1 fruit fly cellular context compared by ENCODE assay signal in the genomic region with DNA sequence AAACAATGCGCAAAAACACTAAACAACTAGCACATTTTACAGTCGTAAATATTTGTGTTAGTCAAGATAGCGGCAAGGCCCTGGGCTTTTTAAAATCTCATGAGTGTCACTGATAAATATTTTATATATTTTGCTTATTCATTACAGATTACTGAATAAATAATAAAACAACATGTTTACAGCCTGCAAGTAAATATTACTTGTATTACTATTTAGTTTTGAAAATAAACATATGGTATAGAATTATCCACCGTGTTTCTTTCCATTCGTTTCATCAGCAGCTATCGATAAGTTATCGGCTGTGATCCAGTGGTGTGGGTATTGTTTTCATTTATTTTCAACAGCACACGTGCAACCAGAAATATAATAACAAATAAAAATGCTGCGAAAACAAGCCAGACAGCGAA.
TF ChIP-seq lines count a peak whose summit lies in the region.

A gene (minus strand): TSS at position 50 of the 407 bp plus-strand sequence.
A gene (plus strand): TSS at position 320 of the 407 bp plus-strand sequence.

TF ChIP-seq in whole organism, embryonic, 481 proteins besides CTCF, POLR2A, EP300 and RAD21 (continued from another document and continues in another):
- no peak for TF ChIP-seq tap (tag; optimal IDR thresholded peaks at IDR 0.05; lab: Kevin White, UChicago)
- TF ChIP-seq bbx (GFP tag; IDR thresholded peaks at IDR 0.05; lab: Robert Waterston, UW; ENCODE audit: partially characterized antibody), result peak; percentile 33; the same call in 1 of the 2 replicates
- TF ChIP-seq Sox100B (GFP tag; optimal IDR thresholded peaks at IDR 0.05; lab: Kevin White, UChicago), result no peak
- TF ChIP-seq Opbp (GFP tag; IDR thresholded peaks at IDR 0.05; lab: Robert Waterston, UW; ENCODE audit: partially characterized antibody), result peak; percentile 47; the same call in 1 of the 3 replicates
- TF ChIP-seq BtbVII (GFP tag; optimal IDR thresholded peaks at IDR 0.05; lab: Kevin White, UChicago), result no peak
- TF ChIP-seq Stat92E (GFP tag; optimal IDR thresholded peaks at IDR 0.05; lab: Kevin White, UChicago), result peak in 1 of 3 experiments; percentile 9
- TF ChIP-seq unpg (GFP tag; optimal IDR thresholded peaks at IDR 0.05; lab: Kevin White, UChicago), result peak; percentile 29
- no peak for TF ChIP-seq ttk (GFP tag; IDR thresholded peaks at IDR 0.05; lab: Robert Waterston, UW)
- no peak for TF ChIP-seq CG10147 (GFP tag; optimal IDR thresholded peaks at IDR 0.05; lab: Kevin White, UChicago)
- TF ChIP-seq CG32767 (GFP tag; IDR thresholded peaks at IDR 0.05; lab: Robert Waterston, UW), result no peak
- no peak for TF ChIP-seq salm (tag; optimal IDR thresholded peaks at IDR 0.05; lab: Kevin White, UChicago)
- TF ChIP-seq ssp (GFP tag; IDR thresholded peaks at IDR 0.05; lab: Robert Waterston, UW), result no peak
- no peak for TF ChIP-seq CG10565 (GFP tag; optimal IDR thresholded peaks at IDR 0.05; lab: Kevin White, UChicago)
- no peak for TF ChIP-seq Six4 (GFP tag; optimal IDR thresholded peaks at IDR 0.05; lab: Kevin White, UChicago)
- peak; percentile 67 for TF ChIP-seq HLH4C (GFP tag; IDR thresholded peaks at IDR 0.05; lab: Robert Waterston, UW; ENCODE audit: partially characterized antibody)
- no peak for TF ChIP-seq Dip3 (GFP tag; optimal IDR thresholded peaks at IDR 0.05; lab: Kevin White, UChicago)
- no peak for TF ChIP-seq vfl (GFP tag; optimal IDR thresholded peaks at IDR 0.05; lab: Kevin White, UChicago)
- TF ChIP-seq CG30403 (GFP tag; optimal IDR thresholded peaks at IDR 0.05; lab: Kevin White, UChicago), result peak; percentile 29
- TF ChIP-seq H2.0 (GFP tag; IDR thresholded peaks at IDR 0.05; lab: Robert Waterston, UW), result no peak
- TF ChIP-seq CG2712 (tag; optimal IDR thresholded peaks at IDR 0.05; lab: Kevin White, UChicago), result peak; percentile 58
- TF ChIP-seq C15 (GFP tag; IDR thresholded peaks at IDR 0.05; lab: Robert Waterston, UW), result no peak
- TF ChIP-seq unc-4 (GFP tag; IDR thresholded peaks at IDR 0.05; lab: Robert Waterston, UW; ENCODE audit: partially characterized antibody), result peak; percentile 67
- TF ChIP-seq CG5953 (GFP tag; IDR thresholded peaks at IDR 0.05; lab: Robert Waterston, UW), result no peak
- peak; percentile 47 for TF ChIP-seq CG10267 (tag; optimal IDR thresholded peaks at IDR 0.05; lab: Kevin White, UChicago)
- peak; percentile 73; the same call in 3 of the 4 replicates for TF ChIP-seq Dll (GFP tag; IDR thresholded peaks at IDR 0.05; lab: Robert Waterston, UW; ENCODE audit: partially characterized antibody)
- no peak for TF ChIP-seq CHES-1-like (GFP tag; optimal IDR thresholded peaks at IDR 0.05; lab: Kevin White, UChicago)
- no peak for TF ChIP-seq B-H2 (GFP tag; optimal IDR thresholded peaks at IDR 0.05; lab: Kevin White, UChicago)
- no peak for TF ChIP-seq nau (GFP tag; optimal IDR thresholded peaks at IDR 0.05; lab: Kevin White, UChicago)
- no peak for TF ChIP-seq ewg (GFP tag; optimal IDR thresholded peaks at IDR 0.05; lab: Kevin White, UChicago)
- TF ChIP-seq NC2β (GFP tag; optimal IDR thresholded peaks at IDR 0.05; lab: Kevin White, UChicago), result no peak
- TF ChIP-seq CG13424 (tag; optimal IDR thresholded peaks at IDR 0.05; lab: Kevin White, UChicago), result peak; percentile 12
- no peak for TF ChIP-seq esg (GFP tag; conservative IDR thresholded peaks at IDR 0.05; lab: Robert Waterston, UW)
- TF ChIP-seq CG17912 (GFP tag; optimal IDR thresholded peaks at IDR 0.05; lab: Kevin White, UChicago), result no peak
- no peak for TF ChIP-seq disco-r (GFP tag; optimal IDR thresholded peaks at IDR 0.05; lab: Kevin White, UChicago)
- TF ChIP-seq Rfx (GFP tag; IDR thresholded peaks at IDR 0.05; lab: Robert Waterston, UW), result no peak
- TF ChIP-seq ham (GFP tag; IDR thresholded peaks at IDR 0.05; lab: Robert Waterston, UW), result no peak
- no peak for TF ChIP-seq en (GFP tag; optimal IDR thresholded peaks at IDR 0.05; lab: Kevin White, UChicago)
- TF ChIP-seq sug (tag; optimal IDR thresholded peaks at IDR 0.05; lab: Kevin White, UChicago), result no peak
- no peak for TF ChIP-seq Aef1 (GFP tag; IDR thresholded peaks at IDR 0.05; lab: Robert Waterston, UW)
- TF ChIP-seq lbe (GFP tag; optimal IDR thresholded peaks at IDR 0.05; lab: Kevin White, UChicago), result peak; percentile 59
- no peak for TF ChIP-seq NFAT (GFP tag; IDR thresholded peaks at IDR 0.05; lab: Robert Waterston, UW)
- peak; percentile 13 for TF ChIP-seq CG10979 (tag; optimal IDR thresholded peaks at IDR 0.05; lab: Kevin White, UChicago)
- no peak for TF ChIP-seq Hr3 (GFP tag; optimal IDR thresholded peaks at IDR 0.05; lab: Kevin White, UChicago)
- peak; percentile 45 for TF ChIP-seq twi (tag; optimal IDR thresholded peaks at IDR 0.05; lab: Kevin White, UChicago)
- TF ChIP-seq MESR4 (GFP tag; optimal IDR thresholded peaks at IDR 0.05; lab: Kevin White, UChicago), result peak; percentile 50
- TF ChIP-seq CG17186 (GFP tag; optimal IDR thresholded peaks at IDR 0.05; lab: Kevin White, UChicago), result peak; percentile 14
- peak; percentile 3 for TF ChIP-seq PHDP (tag; optimal IDR thresholded peaks at IDR 0.05; lab: Kevin White, UChicago)
- TF ChIP-seq dan (GFP tag; IDR thresholded peaks at IDR 0.05; lab: Robert Waterston, UW), result no peak
- TF ChIP-seq CG9437 (GFP tag; optimal IDR thresholded peaks at IDR 0.05; lab: Kevin White, UChicago), result peak; percentile 2
- TF ChIP-seq CG9817 (tag; optimal IDR thresholded peaks at IDR 0.05; lab: Kevin White, UChicago), result no peak
- TF ChIP-seq CG1832 (GFP tag; optimal IDR thresholded peaks at IDR 0.05; lab: Kevin White, UChicago), result no peak
- no peak for TF ChIP-seq Fer3 (tag; optimal IDR thresholded peaks at IDR 0.05; lab: Kevin White, UChicago)
- peak in 1 of 2 experiments; percentile 73 for TF ChIP-seq crp (GFP tag; optimal IDR thresholded peaks at IDR 0.05; lab: Kevin White, UChicago)
- TF ChIP-seq Asciz (GFP tag; optimal IDR thresholded peaks at IDR 0.05; lab: Kevin White, UChicago), result no peak
- TF ChIP-seq CG7987 (GFP tag; optimal IDR thresholded peaks at IDR 0.05; lab: Kevin White, UChicago), result no peak
- no peak for TF ChIP-seq danr (GFP tag; IDR thresholded peaks at IDR 0.05; lab: Robert Waterston, UW)
- peak; percentile 57 for TF ChIP-seq gem (tag; optimal IDR thresholded peaks at IDR 0.05; lab: Kevin White, UChicago)
- no peak for TF ChIP-seq CG7372 (GFP tag; IDR thresholded peaks at IDR 0.05; lab: Robert Waterston, UW)
- TF ChIP-seq lab (GFP tag; optimal IDR thresholded peaks at IDR 0.05; lab: Kevin White, UChicago), result no peak
- TF ChIP-seq phol (tag; optimal IDR thresholded peaks at IDR 0.05; lab: Kevin White, UChicago), result peak; percentile 10
- peak; percentile 26 for TF ChIP-seq CG12155 (GFP tag; optimal IDR thresholded peaks at IDR 0.05; lab: Kevin White, UChicago)
- TF ChIP-seq gro (GFP tag; optimal IDR thresholded peaks at IDR 0.05; lab: Kevin White, UChicago), result peak; percentile 40
- no peak for TF ChIP-seq crc (GFP tag; optimal IDR thresholded peaks at IDR 0.05; lab: Kevin White, UChicago)
- no peak for TF ChIP-seq CG2199 (GFP tag; IDR thresholded peaks at IDR 0.05; lab: Robert Waterston, UW)
- no peak for TF ChIP-seq emc (GFP tag; optimal IDR thresholded peaks at IDR 0.05; lab: Kevin White, UChicago)
- no peak for TF ChIP-seq ab (GFP tag; optimal IDR thresholded peaks at IDR 0.05; lab: Kevin White, UChicago)
- TF ChIP-seq Doc3 (GFP tag; IDR thresholded peaks at IDR 0.05; lab: Robert Waterston, UW; ENCODE audit: partially characterized antibody), result 0 out of 3 replicates have a peak, but pooled peaks have one; percentile 36
- TF ChIP-seq CG33213 (GFP tag; optimal IDR thresholded peaks at IDR 0.05; lab: Kevin White, UChicago), result no peak
- TF ChIP-seq CoRest (tag; optimal IDR thresholded peaks at IDR 0.05; lab: Kevin White, UChicago), result no peak
- peak in 1 of 2 experiments; percentile 6 for TF ChIP-seq dpn (GFP tag; optimal IDR thresholded peaks at IDR 0.05; lab: Kevin White, UChicago)
- TF ChIP-seq h (optimal IDR thresholded peaks at IDR 0.05; lab: Kevin White, UChicago), result no peak
- TF ChIP-seq sna (GFP tag; IDR thresholded peaks at IDR 0.05; lab: Robert Waterston, UW; ENCODE audit: partially characterized antibody), result no peak; the same call in 1 of the 2 replicates
- TF ChIP-seq zfh2 (GFP tag; optimal IDR thresholded peaks at IDR 0.05; lab: Kevin White, UChicago), result no peak
- no peak for TF ChIP-seq trh (GFP tag; optimal IDR thresholded peaks at IDR 0.05; lab: Kevin White, UChicago)
- no peak for TF ChIP-seq chn (GFP tag; optimal IDR thresholded peaks at IDR 0.05; lab: Kevin White, UChicago)
- no peak for TF ChIP-seq org-1 (GFP tag; optimal IDR thresholded peaks at IDR 0.05; lab: Kevin White, UChicago)
- no peak for TF ChIP-seq CG1529 (GFP tag; optimal IDR thresholded peaks at IDR 0.05; lab: Kevin White, UChicago)
- no peak for TF ChIP-seq CG4404 (GFP tag; IDR thresholded peaks at IDR 0.05; lab: Robert Waterston, UW)
- no peak for TF ChIP-seq Hr39 (optimal IDR thresholded peaks at IDR 0.05; lab: Kevin White, UChicago)
- TF ChIP-seq cad (GFP tag; optimal IDR thresholded peaks at IDR 0.05; lab: Kevin White, UChicago), result no peak
- peak; percentile 66 for TF ChIP-seq CG12391 (tag; optimal IDR thresholded peaks at IDR 0.05; lab: Kevin White, UChicago)
- peak; percentile 3 for TF ChIP-seq CG18262 (tag; optimal IDR thresholded peaks at IDR 0.05; lab: Kevin White, UChicago)
- TF ChIP-seq cwo (GFP tag; optimal IDR thresholded peaks at IDR 0.05; lab: Kevin White, UChicago), result peak; percentile 40
- TF ChIP-seq CG14441 (GFP tag; IDR thresholded peaks at IDR 0.05; lab: Robert Waterston, UW), result no peak
- TF ChIP-seq CG12104 (GFP tag; optimal IDR thresholded peaks at IDR 0.05; lab: Kevin White, UChicago), result no peak
- TF ChIP-seq CG13624 (GFP tag; optimal IDR thresholded peaks at IDR 0.05; lab: Kevin White, UChicago), result no peak
- no peak for TF ChIP-seq CG8388 (GFP tag; optimal IDR thresholded peaks at IDR 0.05; lab: Kevin White, UChicago)
- peak; percentile 42 for TF ChIP-seq CG15601 (tag; optimal IDR thresholded peaks at IDR 0.05; lab: Kevin White, UChicago)
- no peak for TF ChIP-seq CG15696 (tag; optimal IDR thresholded peaks at IDR 0.05; lab: Kevin White, UChicago)
- no peak for TF ChIP-seq tio (GFP tag; optimal IDR thresholded peaks at IDR 0.05; lab: Kevin White, UChicago)
- TF ChIP-seq CG6683 (GFP tag; optimal IDR thresholded peaks at IDR 0.05; lab: Kevin White, UChicago), result no peak
- TF ChIP-seq CG5180 (GFP tag; optimal IDR thresholded peaks at IDR 0.05; lab: Kevin White, UChicago), result no peak
- TF ChIP-seq Ada2b (GFP tag; IDR thresholded peaks at IDR 0.05; lab: Robert Waterston, UW), result no peak
- TF ChIP-seq CG17612 (GFP tag; IDR thresholded peaks at IDR 0.05; lab: Robert Waterston, UW), result no peak
- TF ChIP-seq Fer1 (GFP tag; optimal IDR thresholded peaks at IDR 0.05; lab: Kevin White, UChicago), result no peak
- TF ChIP-seq row (GFP tag; IDR thresholded peaks at IDR 0.05; lab: Robert Waterston, UW), result peak; percentile 59
- TF ChIP-seq CG10462 (GFP tag; optimal IDR thresholded peaks at IDR 0.05; lab: Kevin White, UChicago), result no peak
- TF ChIP-seq aop (GFP tag; IDR thresholded peaks at IDR 0.05; lab: Robert Waterston, UW), result no peak
- TF ChIP-seq stwl (tag; optimal IDR thresholded peaks at IDR 0.05; lab: Kevin White, UChicago), result peak; percentile 52
- no peak for TF ChIP-seq dmrt99B (tag; optimal IDR thresholded peaks at IDR 0.05; lab: Kevin White, UChicago)
- peak; percentile 51 for TF ChIP-seq nmo (GFP tag; optimal IDR thresholded peaks at IDR 0.05; lab: Kevin White, UChicago)
- TF ChIP-seq CG17829 (tag; optimal IDR thresholded peaks at IDR 0.05; lab: Kevin White, UChicago), result peak; percentile 69
- TF ChIP-seq CG14860 (GFP tag; IDR thresholded peaks at IDR 0.05; lab: Robert Waterston, UW; ENCODE audit: partially characterized antibody), result peak; percentile 45; the same call in 1 of the 3 replicates
- TF ChIP-seq CG13775 (GFP tag; optimal IDR thresholded peaks at IDR 0.05; lab: Kevin White, UChicago), result peak; percentile 18
- TF ChIP-seq CG31388 (GFP tag; optimal IDR thresholded peaks at IDR 0.05; lab: Kevin White, UChicago), result no peak
- peak; percentile 82 for TF ChIP-seq YL-1 (GFP tag; optimal IDR thresholded peaks at IDR 0.05; lab: Kevin White, UChicago)
- TF ChIP-seq CG10654 (GFP tag; optimal IDR thresholded peaks at IDR 0.05; lab: Kevin White, UChicago), result peak; percentile 2
- peak; percentile 36 for TF ChIP-seq CG3838 (GFP tag; optimal IDR thresholded peaks at IDR 0.05; lab: Kevin White, UChicago)
- TF ChIP-seq Pdp1 (GFP tag; optimal IDR thresholded peaks at IDR 0.05; lab: Kevin White, UChicago), result no peak
- no peak for TF ChIP-seq Optix (GFP tag; IDR thresholded peaks at IDR 0.05; lab: Robert Waterston, UW)
- peak; percentile 77 for TF ChIP-seq wek (GFP tag; optimal IDR thresholded peaks at IDR 0.05; lab: Kevin White, UChicago)
- no peak for TF ChIP-seq HmgD (GFP tag; optimal IDR thresholded peaks at IDR 0.05; lab: Kevin White, UChicago)
- peak; percentile 16 for TF ChIP-seq cg (GFP tag; optimal IDR thresholded peaks at IDR 0.05; lab: Kevin White, UChicago)
- no peak; the same call in 2 of the 3 replicates for TF ChIP-seq zen2 (GFP tag; IDR thresholded peaks at IDR 0.05; lab: Robert Waterston, UW; ENCODE audit: partially characterized antibody)
- TF ChIP-seq Neu2 (GFP tag; optimal IDR thresholded peaks at IDR 0.05; lab: Kevin White, UChicago; ENCODE audit: borderline replicate concordance), result no peak
- TF ChIP-seq peb (GFP tag; IDR thresholded peaks at IDR 0.05; lab: Robert Waterston, UW), result no peak
- TF ChIP-seq ci (GFP tag; IDR thresholded peaks at IDR 0.05; lab: Robert Waterston, UW), result no peak
- TF ChIP-seq Med (GFP tag; lab: Kevin White, UChicago), result peak; percentile 79
- TF ChIP-seq nerfin-1 (tag; optimal IDR thresholded peaks at IDR 0.05; lab: Kevin White, UChicago), result peak; percentile 48
- 0 out of 3 replicates have a peak, but pooled peaks have one; percentile 39 for TF ChIP-seq CG6791 (GFP tag; IDR thresholded peaks at IDR 0.05; lab: Robert Waterston, UW; ENCODE audit: partially characterized antibody)
- TF ChIP-seq CG33557 (GFP tag; optimal IDR thresholded peaks at IDR 0.05; lab: Kevin White, UChicago), result no peak
- no peak for TF ChIP-seq odd (GFP tag; optimal IDR thresholded peaks at IDR 0.05; lab: Kevin White, UChicago)
- TF ChIP-seq CG10274 (GFP tag; optimal IDR thresholded peaks at IDR 0.05; lab: Kevin White, UChicago), result no peak
- TF ChIP-seq Hmr (GFP tag; optimal IDR thresholded peaks at IDR 0.05; lab: Kevin White, UChicago), result no peak
- peak; percentile 57; the same call in 1 of the 2 replicates for TF ChIP-seq ato (GFP tag; IDR thresholded peaks at IDR 0.05; lab: Robert Waterston, UW; ENCODE audit: partially characterized antibody)
- no peak for TF ChIP-seq sens-2 (GFP tag; IDR thresholded peaks at IDR 0.05; lab: Robert Waterston, UW)
- TF ChIP-seq nom (GFP tag; optimal IDR thresholded peaks at IDR 0.05; lab: Kevin White, UChicago), result no peak
- no peak for TF ChIP-seq Xrp1 (GFP tag; IDR thresholded peaks at IDR 0.05; lab: Robert Waterston, UW)
